Worm (Caenorhabditis elegans) whole organism, mixed stage, embryonic: ENCODE data around the gene sams-1.
A peak's percentile ranks its signal among the peaks of the same experiment; 100 is the strongest.

Experiments used
- bed-3 ChIP-seq: fragments of 200-800 bp; sonication (Bioruptor generic); optimal IDR thresholded peaks from 3 replicates; lab custom pipeline; 2018; ENCODE audit warnings: mild to moderate bottlenecking, missing genetic modification characterization, moderate library complexity, missing compliant biosample characterization
- ceh-43 ChIP-seq: fragments of 200-800 bp; sonication (Bioruptor generic); optimal IDR thresholded peaks from 2 replicates; lab custom pipeline; 2018; ENCODE audit warnings: mild to moderate bottlenecking, missing genetic modification characterization, moderate library complexity, missing compliant biosample characterization
- ham-2 ChIP-seq: fragments of 200-800 bp; sonication (Bioruptor generic); optimal IDR thresholded peaks from 2 replicates; lab custom pipeline; 2018; ENCODE audit warnings: mild to moderate bottlenecking, missing genetic modification characterization, missing compliant biosample characterization
- hlh-1 ChIP-seq: fragments of 150-350 bp; optimal IDR thresholded peaks from 2 replicates; lab custom pipeline; 2014; ENCODE audit warnings: missing biosample characterization, missing genetic modification reagents, missing genetic modification characterization
- lin-13 ChIP-seq: fragments of 150-350 bp; optimal IDR thresholded peaks from 2 replicates; lab custom pipeline; 2014; ENCODE audit warnings: missing biosample characterization, missing genetic modification characterization
- lsy-2 ChIP-seq: fragments of 150-350 bp; optimal IDR thresholded peaks from 2 replicates; lab custom pipeline; 2014; ENCODE audit warnings: missing biosample characterization, missing genetic modification characterization
- mab-5 ChIP-seq: fragments of 150-350 bp; optimal IDR thresholded peaks from 2 replicates; lab custom pipeline; 2014; ENCODE audit warnings: missing biosample characterization, missing genetic modification characterization
- zip-8 ChIP-seq: fragments of 150-350 bp; optimal IDR thresholded peaks from 2 replicates; lab custom pipeline; 2014; ENCODE audit warnings: missing biosample characterization, missing genetic modification characterization
- ztf-11 ChIP-seq: fragments of 150-350 bp; optimal IDR thresholded peaks from 2 replicates; lab custom pipeline; 2014; ENCODE audit warnings: missing biosample characterization, missing genetic modification characterization

DNA sequence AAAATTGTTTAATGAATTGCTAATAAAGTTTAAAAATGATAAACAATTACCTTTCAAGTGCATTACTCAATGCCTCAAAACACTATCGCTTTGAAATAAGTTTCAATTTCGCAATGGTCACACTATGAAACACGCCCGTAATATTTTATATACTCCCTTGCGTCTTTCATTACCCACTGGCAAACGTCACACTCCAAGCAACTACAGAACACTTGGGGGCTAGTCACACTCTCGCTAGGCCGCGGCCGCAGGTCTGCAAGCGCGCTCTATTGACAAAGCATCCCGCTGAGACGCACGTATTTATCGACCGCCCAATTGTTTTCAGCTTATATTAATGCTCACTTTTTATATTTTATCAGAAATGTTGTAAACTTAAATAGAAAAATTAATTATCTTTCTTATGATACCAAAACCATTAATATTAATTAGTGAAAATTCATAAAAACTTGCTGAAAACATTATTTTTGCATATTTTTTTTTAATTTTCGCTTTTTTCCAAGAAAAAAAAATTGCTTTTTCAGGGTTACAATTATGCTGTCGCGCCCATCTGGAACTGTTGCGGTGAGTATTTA, 52.2 kb downstream of the sams-1 start, which contains the start of the genes nmat-1 and ucr-2.1:
- TF ChIP-seq bed-3 (GFP tag; lab: Kevin White, UChicago), result no peak
- TF ChIP-seq lsy-2 (tag; lab: Kevin White, UChicago), result peak; percentile 39
- peak; percentile 84 for TF ChIP-seq ham-2 (GFP tag; lab: Kevin White, UChicago)
- no peak for TF ChIP-seq mab-5 (tag; lab: Kevin White, UChicago)
- TF ChIP-seq hlh-1 (tag; lab: Kevin White, UChicago), result no peak
- no peak for TF ChIP-seq ztf-11 (tag; lab: Kevin White, UChicago)
- TF ChIP-seq ceh-43 (GFP tag; lab: Kevin White, UChicago), result no peak
- TF ChIP-seq lin-13 (tag; lab: Kevin White, UChicago), result peak; percentile 52
- TF ChIP-seq zip-8 (tag; lab: Kevin White, UChicago), result no peak
